Fruit fly (Drosophila melanogaster) whole organism, wandering third instar larva: Measurements from ENCODE around the gene CG7369.
"Not testable (repeated sequence)": the region's sequence is repeated elsewhere in the genome, so short reads cannot be mapped to it uniquely, and the experiment has no call there.

Source experiments
- Mio ChIP-seq: sonication (Bioruptor generic); optimal IDR thresholded peaks from 2 replicates; lab custom pipeline; 2016; ENCODE audit warnings: missing biosample characterization, missing genetic modification characterization
- N ChIP-seq: fragments of >200 bp; optimal IDR thresholded peaks from 2 replicates; lab custom pipeline; 2018; ENCODE audit warnings: missing biosample characterization, missing external identifiers, missing genetic modification characterization
- dmrt93B ChIP-seq: fragments of 200-800 bp; sonication (Bioruptor generic); optimal IDR thresholded peaks from 2 replicates; lab custom pipeline; 2018; ENCODE audit warnings: missing biosample characterization, mild to moderate bottlenecking, missing genetic modification characterization

DNA sequence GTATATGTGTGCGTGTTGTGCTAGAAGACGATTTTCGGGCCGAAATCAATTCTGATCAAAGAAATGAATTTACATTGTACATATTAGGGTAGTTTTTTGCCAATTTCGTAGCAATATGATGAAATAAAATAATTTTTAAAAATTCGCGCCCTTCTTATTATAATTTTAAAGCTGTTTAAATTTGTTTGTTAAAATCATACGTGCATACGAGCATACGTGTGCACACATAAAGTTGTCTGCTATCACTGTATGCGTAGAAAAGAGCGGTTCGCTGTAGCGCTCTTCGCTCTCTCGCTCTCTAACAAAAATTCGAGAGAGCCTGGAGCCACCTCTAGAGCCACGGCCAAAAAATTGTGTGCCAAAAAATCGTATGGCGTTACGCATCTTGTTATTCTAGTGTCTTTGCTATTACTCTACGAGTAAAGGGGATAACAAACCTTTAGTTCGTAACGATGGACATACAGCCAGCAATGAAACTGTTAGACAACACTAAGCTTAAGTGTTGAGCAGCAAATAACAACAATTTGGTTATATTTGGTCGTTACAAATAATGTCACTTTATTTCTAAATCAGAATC, 20.8 kb upstream of the CG7369 start, which contains the start of gene mael:
- TF ChIP-seq dmrt93B, Mio, N (GFP tag; lab: Kevin White, UChicago): not testable (repeated sequence)
